Comparison of ENCODE assay signal across 2 fruit fly cellular contexts in the genomic region with DNA sequence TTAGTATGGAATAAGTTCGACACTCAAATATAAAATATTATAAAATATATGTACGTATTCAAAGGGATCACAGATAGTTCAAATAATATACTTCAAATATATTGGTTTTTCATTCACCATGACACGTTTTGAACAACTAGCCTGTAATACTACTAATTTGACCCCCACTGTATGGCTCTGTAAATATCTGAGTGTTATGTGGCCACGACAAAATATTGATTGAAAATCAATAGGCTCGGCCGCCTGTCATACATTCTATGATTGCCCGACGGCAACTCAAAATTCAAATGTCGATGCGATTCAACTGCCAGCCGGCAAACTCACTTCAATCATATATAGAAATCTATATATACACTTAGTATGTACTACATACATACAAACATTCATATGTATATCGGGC.
A peak's percentile ranks its signal among the peaks of the same experiment; 100 is the strongest.
TF ChIP-seq lines count a peak whose summit lies in the region.

No protein-coding gene starts in this region.

- TF ChIP-seq CTCF in whole organism, embryonic (GFP tag; optimal IDR thresholded peaks at IDR 0.05; lab: Kevin White, UChicago), result no peak

TF ChIP-seq in whole organism, adult, 20 proteins besides CTCF, POLR2A, EP300 and RAD21:
- TF ChIP-seq bab1 (GFP tag; optimal IDR thresholded peaks at IDR 0.05; lab: Kevin White, UChicago), result no peak
- TF ChIP-seq kay (GFP tag; lab: Kevin White, UChicago; ENCODE audit: borderline replicate concordance), result peak; percentile 28

TF ChIP-seq in whole organism, embryonic, 481 proteins besides CTCF, POLR2A, EP300 and RAD21:
- peak; percentile 17 for TF ChIP-seq CG2712 (tag; optimal IDR thresholded peaks at IDR 0.05; lab: Kevin White, UChicago)
- TF ChIP-seq stc (GFP tag; IDR thresholded peaks at IDR 0.05; lab: Robert Waterston, UW), result peak; percentile 14; the same call in 1 of the 2 replicates
- no peak for TF ChIP-seq CG8388 (GFP tag; optimal IDR thresholded peaks at IDR 0.05; lab: Kevin White, UChicago)
- TF ChIP-seq CG2202 (tag; optimal IDR thresholded peaks at IDR 0.05; lab: Kevin White, UChicago), result peak; percentile 45
- TF ChIP-seq CG13296 (GFP tag; optimal IDR thresholded peaks at IDR 0.05; lab: Kevin White, UChicago), result no peak
- TF ChIP-seq CG18599 (GFP tag; optimal IDR thresholded peaks at IDR 0.05; lab: Kevin White, UChicago), result peak; percentile 40
- peak; percentile 80 for TF ChIP-seq Med (GFP tag; lab: Kevin White, UChicago)
- TF ChIP-seq fd64A (GFP tag; optimal IDR thresholded peaks at IDR 0.05; lab: Kevin White, UChicago), result peak; percentile 35
- no peak for TF ChIP-seq CG10565 (GFP tag; optimal IDR thresholded peaks at IDR 0.05; lab: Kevin White, UChicago)
- TF ChIP-seq CG12391 (tag; optimal IDR thresholded peaks at IDR 0.05; lab: Kevin White, UChicago), result peak; percentile 19
- peak; percentile 31 for TF ChIP-seq CG17568 (GFP tag; optimal IDR thresholded peaks at IDR 0.05; lab: Kevin White, UChicago)
- TF ChIP-seq bsh (GFP tag; optimal IDR thresholded peaks at IDR 0.05; lab: Kevin White, UChicago), result peak in 1 of 2 experiments; percentile 70
- TF ChIP-seq pros (GFP tag; optimal IDR thresholded peaks at IDR 0.05; lab: Kevin White, UChicago), result no peak
- TF ChIP-seq CG3838 (GFP tag; optimal IDR thresholded peaks at IDR 0.05; lab: Kevin White, UChicago), result no peak
- peak; percentile 22 for TF ChIP-seq Blimp-1 (GFP tag; optimal IDR thresholded peaks at IDR 0.05; lab: Kevin White, UChicago)
- TF ChIP-seq CG12769 (tag; optimal IDR thresholded peaks at IDR 0.05; lab: Kevin White, UChicago), result peak; percentile 17
- peak; percentile 41 for TF ChIP-seq CG10209 (GFP tag; optimal IDR thresholded peaks at IDR 0.05; lab: Kevin White, UChicago)
- no peak for TF ChIP-seq CG9932 (GFP tag; IDR thresholded peaks at IDR 0.05; lab: Robert Waterston, UW)
- TF ChIP-seq wek (GFP tag; optimal IDR thresholded peaks at IDR 0.05; lab: Kevin White, UChicago), result peak; percentile 7
- TF ChIP-seq Hmr (GFP tag; optimal IDR thresholded peaks at IDR 0.05; lab: Kevin White, UChicago), result peak; percentile 6
- TF ChIP-seq CG11696 (GFP tag; IDR thresholded peaks at IDR 0.05; lab: Robert Waterston, UW), result peak; percentile 78
- peak; percentile 8 for TF ChIP-seq CG10654 (GFP tag; optimal IDR thresholded peaks at IDR 0.05; lab: Kevin White, UChicago)
- TF ChIP-seq CG32767 (GFP tag; IDR thresholded peaks at IDR 0.05; lab: Robert Waterston, UW), result no peak
- no peak for TF ChIP-seq MESR4 (GFP tag; optimal IDR thresholded peaks at IDR 0.05; lab: Kevin White, UChicago)
- no peak for TF ChIP-seq prd (optimal IDR thresholded peaks at IDR 0.05; lab: Kevin White, UChicago)
- TF ChIP-seq prd (GFP tag; IDR thresholded peaks at IDR 0.05; lab: Robert Waterston, UW), result 0 out of 3 replicates have a peak, but pooled peaks have one; percentile 17
- TF ChIP-seq CG17612 (GFP tag; IDR thresholded peaks at IDR 0.05; lab: Robert Waterston, UW), result no peak
- 0 out of 2 replicates have a peak, but pooled peaks have one; percentile 8 for TF ChIP-seq Atf6 (GFP tag; IDR thresholded peaks at IDR 0.05; lab: Robert Waterston, UW)
- peak; percentile 31 for TF ChIP-seq CG15601 (tag; optimal IDR thresholded peaks at IDR 0.05; lab: Kevin White, UChicago)
- TF ChIP-seq HLH3B (GFP tag; IDR thresholded peaks at IDR 0.05; lab: Robert Waterston, UW), result no peak
- no peak for TF ChIP-seq pb (GFP tag; optimal IDR thresholded peaks at IDR 0.05; lab: Kevin White, UChicago)
- TF ChIP-seq Hr78 (GFP tag; optimal IDR thresholded peaks at IDR 0.05; lab: Kevin White, UChicago), result no peak
- peak; percentile 7 for TF ChIP-seq CG12299 (tag; optimal IDR thresholded peaks at IDR 0.05; lab: Kevin White, UChicago)
- TF ChIP-seq CG1529 (GFP tag; optimal IDR thresholded peaks at IDR 0.05; lab: Kevin White, UChicago), result peak; percentile 35
- TF ChIP-seq sc (optimal IDR thresholded peaks at IDR 0.05; lab: Kevin White, UChicago), result no peak
- TF ChIP-seq sc (GFP tag; optimal IDR thresholded peaks at IDR 0.05; lab: Kevin White, UChicago), result peak; percentile 52
- peak; percentile 58 for TF ChIP-seq sens (GFP tag; lab: Kevin White, UChicago)
- TF ChIP-seq Stat92E (GFP tag; optimal IDR thresholded peaks at IDR 0.05; lab: Kevin White, UChicago), result no peak
- peak; percentile 31 for TF ChIP-seq CG2875 (GFP tag; optimal IDR thresholded peaks at IDR 0.05; lab: Kevin White, UChicago)
- peak; percentile 67 for TF ChIP-seq Asciz (GFP tag; optimal IDR thresholded peaks at IDR 0.05; lab: Kevin White, UChicago)
- peak; percentile 26 for TF ChIP-seq CG4707 (GFP tag; optimal IDR thresholded peaks at IDR 0.05; lab: Kevin White, UChicago)
- TF ChIP-seq CG17385 (GFP tag; optimal IDR thresholded peaks at IDR 0.05; lab: Kevin White, UChicago), result peak; percentile 17
- peak; percentile 67 for TF ChIP-seq onecut (GFP tag; IDR thresholded peaks at IDR 0.05; lab: Robert Waterston, UW)
- peak; percentile 1 for TF ChIP-seq CG10979 (tag; optimal IDR thresholded peaks at IDR 0.05; lab: Kevin White, UChicago)
- peak; percentile 8 for TF ChIP-seq tap (tag; optimal IDR thresholded peaks at IDR 0.05; lab: Kevin White, UChicago)
- TF ChIP-seq org-1 (GFP tag; optimal IDR thresholded peaks at IDR 0.05; lab: Kevin White, UChicago), result no peak
- TF ChIP-seq CG12104 (GFP tag; optimal IDR thresholded peaks at IDR 0.05; lab: Kevin White, UChicago), result no peak
- peak; percentile 10 for TF ChIP-seq CG16815 (GFP tag; optimal IDR thresholded peaks at IDR 0.05; lab: Kevin White, UChicago)
- 0 out of 2 replicates have a peak, but pooled peaks have one; percentile 21 for TF ChIP-seq Nf-YA (GFP tag; IDR thresholded peaks at IDR 0.05; lab: Robert Waterston, UW)
- TF ChIP-seq CG17359 (tag; optimal IDR thresholded peaks at IDR 0.05; lab: Kevin White, UChicago), result peak; percentile 27
- TF ChIP-seq Rfx (GFP tag; IDR thresholded peaks at IDR 0.05; lab: Robert Waterston, UW), result 0 out of 2 replicates have a peak, but pooled peaks have one; percentile 4
- peak; percentile 28 for TF ChIP-seq CG2678 (tag; optimal IDR thresholded peaks at IDR 0.05; lab: Kevin White, UChicago)
- peak; percentile 46 for TF ChIP-seq Deaf1 (tag; optimal IDR thresholded peaks at IDR 0.05; lab: Kevin White, UChicago)
- no peak for TF ChIP-seq CG12942 (GFP tag; optimal IDR thresholded peaks at IDR 0.05; lab: Kevin White, UChicago)
- TF ChIP-seq gcm (GFP tag; optimal IDR thresholded peaks at IDR 0.05; lab: Kevin White, UChicago), result peak; percentile 24
- peak; percentile 60 for TF ChIP-seq ATbp (GFP tag; optimal IDR thresholded peaks at IDR 0.05; lab: Kevin White, UChicago)
- TF ChIP-seq CG3407 (GFP tag; optimal IDR thresholded peaks at IDR 0.05; lab: Kevin White, UChicago), result peak; percentile 58
- TF ChIP-seq CG1603 (tag; optimal IDR thresholded peaks at IDR 0.05; lab: Kevin White, UChicago), result peak; percentile 48
- TF ChIP-seq Atf3 (GFP tag; optimal IDR thresholded peaks at IDR 0.05; lab: Kevin White, UChicago), result no peak
- peak; percentile 38 for TF ChIP-seq CG15073 (GFP tag; optimal IDR thresholded peaks at IDR 0.05; lab: Kevin White, UChicago)
- peak; percentile 41 for TF ChIP-seq Sox102F (GFP tag; optimal IDR thresholded peaks at IDR 0.05; lab: Kevin White, UChicago)
- TF ChIP-seq gsb-n (tag; optimal IDR thresholded peaks at IDR 0.05; lab: Kevin White, UChicago), result peak; percentile 9
- TF ChIP-seq gem (tag; optimal IDR thresholded peaks at IDR 0.05; lab: Kevin White, UChicago), result peak; percentile 56
- no peak for TF ChIP-seq CG2116 (GFP tag; optimal IDR thresholded peaks at IDR 0.05; lab: Kevin White, UChicago)
- 0 out of 2 replicates have a peak, but pooled peaks have one; percentile 13 for TF ChIP-seq CG43689 (GFP tag; IDR thresholded peaks at IDR 0.05; lab: Robert Waterston, UW)
- TF ChIP-seq PHDP (tag; optimal IDR thresholded peaks at IDR 0.05; lab: Kevin White, UChicago), result peak; percentile 13
- no peak for TF ChIP-seq CG10543 (GFP tag; optimal IDR thresholded peaks at IDR 0.05; lab: Kevin White, UChicago)
